Fruit fly (Drosophila melanogaster) whole organism, embryonic: ENCODE data around the gene CG8142.
A peak's percentile ranks its signal among the peaks of the same experiment; 100 is the strongest.

ENCODE experiments used
- CG11695 ChIP-seq: fragments of 200-800 bp; sonication (Bioruptor generic); IDR thresholded peaks from 3 replicates; pipeline ENCODE4 v1.3.6; 2022; ENCODE audit warnings: missing biosample characterization, missing genetic modification characterization
- CG11723 ChIP-seq: fragments of 200-800 bp; sonication (Bioruptor generic); optimal IDR thresholded peaks from 2 replicates; lab custom pipeline; 2017; ENCODE audit warnings: missing biosample characterization, mild to moderate bottlenecking, missing genetic modification characterization
- CG12071 ChIP-seq: fragments of 200-800 bp; sonication (Bioruptor generic); optimal IDR thresholded peaks from 3 replicates; lab custom pipeline; 2018; ENCODE audit warnings: missing biosample characterization, mild to moderate bottlenecking, missing genetic modification characterization
- CG14667 ChIP-seq: fragments of 200-800 bp; sonication (Bioruptor generic); IDR thresholded peaks from 2 replicates; pipeline ENCODE4 v1.3.6; 2022; ENCODE audit warnings: missing biosample characterization, missing genetic modification characterization
- CG17385 ChIP-seq: fragments of 200-800 bp; sonication (Bioruptor generic); optimal IDR thresholded peaks from 3 replicates; lab custom pipeline; 2018; ENCODE audit warnings: missing biosample characterization, mild to moderate bottlenecking, missing genetic modification characterization
- CG2678 ChIP-seq: fragments of 200-800 bp; sonication (Bioruptor generic); optimal IDR thresholded peaks from 3 replicates; lab custom pipeline; 2019; ENCODE audit warnings: missing biosample characterization, mild to moderate bottlenecking, missing genetic modification characterization, moderate library complexity
- CG31365 ChIP-seq: fragments of 200-800 bp; sonication (Bioruptor generic); optimal IDR thresholded peaks from 2 replicates; lab custom pipeline; 2018; ENCODE audit warnings: missing biosample characterization, mild to moderate bottlenecking, missing genetic modification characterization
- CG34422 ChIP-seq: fragments of 200-800 bp; sonication (Bioruptor generic); IDR thresholded peaks from 3 replicates; pipeline ENCODE4 v1.3.6; 2022; ENCODE audit warnings: missing biosample characterization, missing genetic modification characterization
- CG4360 ChIP-seq: fragments of 200-800 bp; sonication (Bioruptor generic); IDR thresholded peaks from 2 replicates; pipeline ENCODE4 v1.3.6; 2022; ENCODE audit warnings: missing biosample characterization, missing genetic modification characterization
- CG4617 ChIP-seq: fragments of 200-800 bp; sonication (Bioruptor generic); optimal IDR thresholded peaks from 3 replicates; lab custom pipeline; 2016; ENCODE audit warnings: missing biosample characterization, missing genetic modification characterization, borderline replicate concordance
- CG7745 ChIP-seq: fragments of 200-800 bp; sonication (Bioruptor generic); optimal IDR thresholded peaks from 2 replicates; lab custom pipeline; 2018; ENCODE audit warnings: missing biosample characterization, mild to moderate bottlenecking, missing genetic modification characterization, moderate library complexity
- Deaf1 ChIP-seq: fragments of 200-800 bp; optimal IDR thresholded peaks from 3 replicates; lab custom pipeline; 2019; ENCODE audit warnings: missing biosample characterization, mild to moderate bottlenecking, missing genetic modification characterization, moderate library complexity
- Dll ChIP-seq: fragments of 200-800 bp; sonication (Bioruptor generic); IDR thresholded peaks from 4 replicates; pipeline ENCODE4 v1.3.6; 2022; ENCODE audit warnings: missing biosample characterization, missing genetic modification characterization; ENCODE audit not compliant: partially characterized antibody
- Ets97D ChIP-seq: fragments of 200-800 bp; sonication (Bioruptor generic); optimal IDR thresholded peaks from 3 replicates; lab custom pipeline; 2016; ENCODE audit warnings: missing biosample characterization, missing genetic modification characterization
- GATAe ChIP-seq: fragments of 200-800 bp; sonication (Bioruptor generic); conservative IDR thresholded peaks from 2 replicates; pipeline ENCODE4 v1.3.6; 2022; ENCODE audit warnings: missing biosample characterization, missing genetic modification characterization
- Hmr ChIP-seq: fragments of 200-800 bp; sonication (Bioruptor generic); optimal IDR thresholded peaks from 3 replicates; lab custom pipeline; 2017; ENCODE audit warnings: mild to moderate bottlenecking, missing biosample characterization, missing genetic modification reagents, missing genetic modification characterization
- Lhr ChIP-seq: fragments of 200-800 bp; sonication (Bioruptor generic); optimal IDR thresholded peaks from 3 replicates; lab custom pipeline; 2017; ENCODE audit warnings: mild to moderate bottlenecking, missing biosample characterization, missing genetic modification reagents, missing genetic modification characterization
- Meics ChIP-seq: fragments of 200-800 bp; sonication (Bioruptor generic); optimal IDR thresholded peaks from 2 replicates; lab custom pipeline; 2017; ENCODE audit warnings: missing biosample characterization, mild to moderate bottlenecking, missing genetic modification characterization
- NfI ChIP-seq: fragments of 200-800 bp; sonication (Bioruptor generic); optimal IDR thresholded peaks from 3 replicates; lab custom pipeline; 2018; ENCODE audit warnings: missing biosample characterization, mild to moderate bottlenecking, missing genetic modification characterization, moderate library complexity
- Sry-δ ChIP-seq: fragments of 200-800 bp; sonication (Bioruptor generic); optimal IDR thresholded peaks from 2 replicates; lab custom pipeline; 2016; ENCODE audit warnings: missing biosample characterization, missing genetic modification characterization
- Usf ChIP-seq: fragments of 200-800 bp; sonication (Bioruptor generic); optimal IDR thresholded peaks from 2 replicates; lab custom pipeline; 2017; ENCODE audit warnings: missing genotype, missing biosample characterization, missing genetic modification characterization
- YL-1 ChIP-seq: fragments of 200-800 bp; sonication (Bioruptor generic); optimal IDR thresholded peaks from 3 replicates; lab custom pipeline; 2017; ENCODE audit warnings: missing biosample characterization, mild to moderate bottlenecking, missing genetic modification characterization
- aop ChIP-seq: fragments of 200-800 bp; sonication (Bioruptor generic); IDR thresholded peaks from 2 replicates; pipeline ENCODE4 v1.3.6; 2022; ENCODE audit warnings: missing biosample characterization, missing genetic modification characterization
- ase ChIP-seq: fragments of 200-800 bp; sonication (Bioruptor generic); IDR thresholded peaks from 3 replicates; pipeline ENCODE4 v1.3.6; 2022; ENCODE audit warnings: missing biosample characterization, missing genetic modification characterization
- bsh ChIP-seq, 2 experiments: fragments of 200-800 bp; sonication (Bioruptor generic); optimal IDR thresholded peaks; 2 replicates each; lab custom pipeline; 2017 to 2018; ENCODE audit warnings: mild to moderate bottlenecking in 2 of 2, missing biosample characterization in 2 of 2, missing genetic modification characterization in 2 of 2, moderate library complexity in 1 of 2
- cg ChIP-seq: fragments of 200-800 bp; sonication (Bioruptor generic); optimal IDR thresholded peaks from 3 replicates; lab custom pipeline; 2019; ENCODE audit warnings: missing biosample characterization, mild to moderate bottlenecking, missing genetic modification characterization, moderate library complexity
- chinmo ChIP-seq: fragments of 200-800 bp; sonication (Bioruptor generic); IDR thresholded peaks from 4 replicates; pipeline ENCODE4 v1.3.6; 2022; ENCODE audit warnings: missing biosample characterization, missing genetic modification characterization; ENCODE audit not compliant: partially characterized antibody
- ci ChIP-seq: fragments of 200-800 bp; sonication (Bioruptor generic); IDR thresholded peaks from 3 replicates; pipeline ENCODE4 v1.3.6; 2022; ENCODE audit warnings: missing biosample characterization, missing genetic modification characterization
- crc ChIP-seq: fragments of 200-800 bp; sonication (Bioruptor generic); optimal IDR thresholded peaks from 2 replicates; lab custom pipeline; 2016; ENCODE audit warnings: missing biosample characterization, missing genetic modification characterization
- dati ChIP-seq: fragments of 200-800 bp; sonication (Bioruptor generic); IDR thresholded peaks from 2 replicates; pipeline ENCODE4 v1.3.6; 2022; ENCODE audit warnings: missing biosample characterization, missing genetic modification characterization
- ems ChIP-seq: fragments of 200-800 bp; sonication (Bioruptor generic); optimal IDR thresholded peaks from 3 replicates; lab custom pipeline; 2016; ENCODE audit warnings: missing biosample characterization, missing genetic modification characterization
- fru ChIP-seq: fragments of >200 bp; optimal IDR thresholded peaks from 2 replicates; lab custom pipeline; 2017
- hbn ChIP-seq: fragments of 200-800 bp; sonication (Bioruptor generic); IDR thresholded peaks from 2 replicates; pipeline ENCODE4 v1.3.6; 2022; ENCODE audit warnings: missing biosample characterization, missing genetic modification characterization; ENCODE audit not compliant: partially characterized antibody
- nom ChIP-seq: fragments of 200-800 bp; sonication (Bioruptor generic); optimal IDR thresholded peaks from 2 replicates; lab custom pipeline; 2017; ENCODE audit warnings: missing biosample characterization, missing genetic modification characterization, mild to moderate bottlenecking, moderate library complexity, missing genetic modification reagents
- pan ChIP-seq, 4 experiments: fragments of >200 bp in 3 of 4; fragments of 200-800 bp in 1 of 4; sonication (Bioruptor generic) in 1 of 4; optimal IDR thresholded peaks in 3 of 4; IDR thresholded peaks in 1 of 4; 2 replicates each; pipeline versions ENCODE4 v1.3.6 to Lab custom; 2017 to 2022; ENCODE audit warnings: missing biosample characterization in 2 of 4, missing genetic modification characterization in 2 of 4, mixed read lengths in 1 of 4
- pros ChIP-seq: fragments of 200-800 bp; sonication (Bioruptor generic); optimal IDR thresholded peaks from 3 replicates; lab custom pipeline; 2019; ENCODE audit warnings: missing biosample characterization, mild to moderate bottlenecking, missing genetic modification characterization, moderate library complexity
- pzg ChIP-seq: fragments of 200-800 bp; sonication (Bioruptor generic); optimal IDR thresholded peaks from 3 replicates; lab custom pipeline; 2018; ENCODE audit warnings: missing biosample characterization, mild to moderate bottlenecking, missing genetic modification characterization, moderate library complexity
- sens ChIP-seq: fragments of 200-800 bp; sonication (Bioruptor generic); peaks from one replicate; lab custom pipeline; 2016; ENCODE audit warnings: missing biosample characterization, missing genetic modification characterization
- sens-2 ChIP-seq: fragments of 200-800 bp; sonication (Bioruptor generic); IDR thresholded peaks from 2 replicates; pipeline ENCODE4 v1.3.6; 2022; ENCODE audit warnings: missing biosample characterization, missing genetic modification characterization
- slp2 ChIP-seq: fragments of 200-800 bp; sonication (Bioruptor generic); optimal IDR thresholded peaks from 2 replicates; lab custom pipeline; 2016; ENCODE audit warnings: missing biosample characterization, missing genetic modification characterization
- so ChIP-seq: fragments of 200-800 bp; sonication (Bioruptor generic); IDR thresholded peaks from 3 replicates; pipeline ENCODE4 v1.3.6; 2022; ENCODE audit warnings: missing biosample characterization, missing genetic modification characterization
- sqz ChIP-seq: fragments of 200-800 bp; sonication (Bioruptor generic); optimal IDR thresholded peaks from 3 replicates; lab custom pipeline; 2018; ENCODE audit warnings: missing biosample characterization, mild to moderate bottlenecking, missing genetic modification characterization
- stwl ChIP-seq: fragments of 200-800 bp; sonication (Bioruptor generic); optimal IDR thresholded peaks from 3 replicates; lab custom pipeline; 2018; ENCODE audit warnings: missing biosample characterization, mild to moderate bottlenecking, missing genetic modification characterization, moderate library complexity

CG8142 gene

DNA sequence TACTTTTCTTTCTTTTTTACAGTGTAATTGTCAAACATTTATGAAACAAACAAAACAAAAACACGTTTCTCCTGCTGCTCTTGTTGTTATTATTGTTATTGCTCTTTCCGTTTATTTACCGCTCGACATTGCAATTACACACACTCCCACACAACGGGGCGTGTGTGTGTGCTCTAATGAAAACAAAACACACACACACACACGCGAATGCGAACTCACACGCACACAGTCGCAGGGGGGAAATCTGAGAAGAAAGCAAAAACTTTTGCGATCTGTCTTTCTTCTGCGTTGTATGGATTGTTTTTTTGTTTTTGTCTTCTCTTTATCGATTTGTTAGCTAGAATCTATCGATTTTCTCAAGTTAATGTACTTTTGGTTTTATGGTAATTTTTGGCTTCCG, 33.5 kb upstream of the CG8142 start (continued):
- peak; percentile 36 for TF ChIP-seq cg (GFP tag; lab: Kevin White, UChicago)
- 0 out of 4 replicates have a peak, but pooled peaks have one; percentile 53 for TF ChIP-seq chinmo (GFP tag; lab: Robert Waterston, UW)
- no peak for TF ChIP-seq crc
- no peak for TF ChIP-seq CG7745 (tag; lab: Kevin White, UChicago)
- TF ChIP-seq, all 482 proteins: peak for 3

DNA sequence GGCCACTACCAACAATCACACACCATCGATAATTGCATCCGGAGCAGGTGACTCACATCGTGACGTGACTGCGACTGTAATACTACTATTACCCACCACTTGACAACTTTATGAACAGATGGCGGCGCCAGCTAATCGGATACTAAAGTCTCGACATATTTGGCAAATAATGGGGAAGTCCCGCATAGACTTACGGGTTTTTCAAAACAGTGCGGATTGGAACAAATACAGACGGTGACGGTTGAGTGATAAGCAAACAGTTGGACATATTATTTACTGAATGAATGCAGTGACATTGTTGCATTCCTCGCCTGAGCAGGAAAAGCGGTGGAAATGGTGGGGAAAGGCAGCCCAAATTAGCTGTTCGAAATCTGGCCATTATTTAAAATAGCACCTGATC, 32.0 kb upstream of the CG8142 start:
- TF ChIP-seq Lhr (no peak), CG4617 (GFP tag; lab: Kevin White, UChicago) (no peak), CG11723 (GFP tag; lab: Kevin White, UChicago) (no peak), NfI (GFP tag; lab: Kevin White, UChicago) (no peak), CG12071 (GFP tag; lab: Kevin White, UChicago) (no peak), so (GFP tag; lab: Robert Waterston, UW) (no peak), GATAe (GFP tag; lab: Robert Waterston, UW) (no peak), sens-2 (GFP tag; lab: Robert Waterston, UW) (no peak), fru (lab: Kevin White, UChicago) (no peak), YL-1 (GFP tag; lab: Kevin White, UChicago) (no peak), sqz (no peak)

DNA sequence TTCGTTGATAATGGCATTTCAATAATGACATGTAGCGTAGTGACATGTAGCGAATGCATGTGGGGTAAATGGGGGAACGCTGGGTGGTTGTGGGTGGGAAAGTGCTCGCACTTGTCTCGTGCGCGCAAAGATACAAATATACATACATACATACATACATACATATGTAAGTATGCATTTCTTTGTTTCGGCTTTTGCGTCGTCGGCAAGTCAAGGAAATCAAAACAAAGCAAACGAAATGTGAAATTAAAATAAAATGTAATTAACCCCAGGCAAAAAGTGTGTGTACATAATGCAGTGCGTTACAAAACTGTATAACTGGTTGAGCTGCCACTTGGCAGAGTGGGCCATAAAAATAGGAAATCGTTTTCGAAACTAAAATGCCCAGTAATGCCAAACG, 31.2 kb upstream of the CG8142 start:
- peak; percentile 52 for TF ChIP-seq sens (GFP tag; lab: Kevin White, UChicago)
- TF ChIP-seq CG11695: 0 out of 3 replicates have a peak, but pooled peaks have one; percentile 15
- TF ChIP-seq Sry-δ (GFP tag; lab: Kevin White, UChicago): no peak
- TF ChIP-seq, all 482 proteins: peak for 2

DNA sequence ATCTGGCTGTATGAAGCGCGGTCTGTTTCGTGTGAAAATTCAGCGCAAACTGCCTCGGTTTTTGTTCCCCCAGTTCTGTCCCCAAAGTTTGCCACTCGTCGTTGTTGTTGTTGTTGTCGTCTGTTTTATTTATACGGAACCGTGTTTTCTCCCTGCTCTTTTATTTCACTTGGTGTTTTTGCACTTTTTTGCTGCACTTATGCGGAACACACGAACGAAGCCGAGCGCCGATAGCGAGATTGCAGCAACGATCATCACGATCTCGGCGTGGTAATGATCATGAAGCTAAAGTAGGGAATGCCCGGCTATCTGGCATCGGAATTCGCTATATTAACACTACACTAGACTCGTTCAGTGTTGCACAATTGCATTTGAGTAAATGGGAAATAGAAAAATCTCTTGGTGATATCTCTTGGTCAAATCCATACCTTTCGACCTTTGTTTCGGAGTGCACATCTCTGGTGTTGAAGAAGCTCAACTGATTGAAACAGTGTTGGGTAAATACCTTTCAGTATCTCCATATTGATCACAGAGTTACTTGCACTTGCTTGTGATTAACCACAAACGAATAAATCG, 30.6 kb upstream of the CG8142 start:
- TF ChIP-seq ems (no peak), Deaf1 (tag; lab: Kevin White, UChicago) (no peak), pan (optimal IDR thresholded peaks at IDR 0.05; lab: Kevin White, UChicago) (no peak), pan (GFP tag; optimal IDR thresholded peaks at IDR 0.05 in 1 of 2, IDR thresholded peaks at IDR 0.05 in 1 of 2) (no peak), Hmr (no peak), bsh (GFP tag; optimal IDR thresholded peaks at IDR 0.05; lab: Kevin White, UChicago) (peak in 1 of 2 experiments; percentile 24), CG4360 (GFP tag; lab: Robert Waterston, UW) (0 out of 2 replicates have a peak, but pooled peaks have one; percentile 16), Meics (no peak), Usf (GFP tag; lab: Kevin White, UChicago) (no peak), pros (GFP tag; lab: Kevin White, UChicago) (no peak), hbn (GFP tag; lab: Robert Waterston, UW) (no peak), ase (GFP tag; lab: Robert Waterston, UW) (no peak), CG17385 (no peak), nom (GFP tag; lab: Kevin White, UChicago) (peak; percentile 42), YL-1 (GFP tag; lab: Kevin White, UChicago) (no peak), pzg (GFP tag; lab: Kevin White, UChicago) (no peak), CG2678 (tag; lab: Kevin White, UChicago) (no peak), stwl (tag; lab: Kevin White, UChicago) (peak; percentile 48), aop (GFP tag; lab: Robert Waterston, UW) (no peak), CG31365 (tag; lab: Kevin White, UChicago) (no peak), CG34422 (GFP tag; lab: Robert Waterston, UW) (no peak), Ets97D (GFP tag; lab: Kevin White, UChicago) (no peak), dati (GFP tag; lab: Robert Waterston, UW) (no peak), slp2 (no peak), CG14667 (GFP tag; lab: Robert Waterston, UW) (no peak), ci (no peak), Dll (GFP tag; lab: Robert Waterston, UW) (no peak)
